Fruit fly (Drosophila melanogaster): ENCODE results near the gene croc.

dm6 chr3L:21501172-21501571 lies 24.9 kb upstream of the croc start, which contains the start of gene Est-Q:
- TF ChIP-seq CG6854 (GFP tag; optimal IDR thresholded peaks at IDR 0.05) (no peak), CG7368 (GFP tag; optimal IDR thresholded peaks at IDR 0.05) (no peak), CG4318 (GFP tag; optimal IDR thresholded peaks at IDR 0.05) (no peak), CG8632 (GFP tag; optimal IDR thresholded peaks at IDR 0.05) (no peak), Lpt (GFP tag; optimal IDR thresholded peaks at IDR 0.05) (no peak), CG16779 (tag; optimal IDR thresholded peaks at IDR 0.05) (no peak), Met (GFP tag; optimal IDR thresholded peaks at IDR 0.05) (no peak), pdm3 (GFP tag; optimal IDR thresholded peaks at IDR 0.05) (no peak), CG1621 (tag; optimal IDR thresholded peaks at IDR 0.05) (no peak), Gug (GFP tag; IDR thresholded peaks at IDR 0.05) (no peak), fkh (GFP tag; optimal IDR thresholded peaks at IDR 0.05) (no peak), eg (GFP tag; IDR thresholded peaks at IDR 0.05) (no peak)

Data from whole organism, prepupa.